Worm (Caenorhabditis elegans): ENCODE measurements around the gene C05G5.3.

Gene C05G5.3

ce11 chrX:14739466-14739865, 12.3 kb downstream of the C05G5.3 start:
- no peak for TF ChIP-seq unc-62 (GFP tag; optimal IDR thresholded peaks at IDR 0.05)

DNA sequence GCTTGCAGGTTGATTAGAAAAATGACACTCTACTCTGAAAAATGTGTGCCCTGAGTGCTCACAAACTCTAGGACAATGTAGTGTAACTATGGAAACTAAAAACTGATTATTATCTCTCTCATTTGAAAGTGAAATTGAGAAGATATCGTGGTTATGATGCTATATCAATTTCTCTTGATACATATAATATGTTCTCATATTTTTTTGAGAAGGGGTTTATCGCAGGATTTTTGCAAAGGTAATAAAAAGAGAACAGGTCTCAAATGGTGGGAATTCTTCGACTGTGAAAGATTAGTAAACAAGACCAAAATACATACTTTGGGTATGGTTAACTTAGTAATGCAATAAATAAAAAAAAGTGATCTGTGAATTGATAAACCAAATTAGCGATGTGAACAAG, 14.2 kb downstream of the C05G5.3 start:
- TF ChIP-seq unc-62 (GFP tag; optimal IDR thresholded peaks at IDR 0.05) = no peak

- no peak for TF ChIP-seq unc-62 (GFP tag; optimal IDR thresholded peaks at IDR 0.05)
These were observed 14.7 kb downstream of the C05G5.3 start for ce11 chrX:14736955-14737621.

DNA sequence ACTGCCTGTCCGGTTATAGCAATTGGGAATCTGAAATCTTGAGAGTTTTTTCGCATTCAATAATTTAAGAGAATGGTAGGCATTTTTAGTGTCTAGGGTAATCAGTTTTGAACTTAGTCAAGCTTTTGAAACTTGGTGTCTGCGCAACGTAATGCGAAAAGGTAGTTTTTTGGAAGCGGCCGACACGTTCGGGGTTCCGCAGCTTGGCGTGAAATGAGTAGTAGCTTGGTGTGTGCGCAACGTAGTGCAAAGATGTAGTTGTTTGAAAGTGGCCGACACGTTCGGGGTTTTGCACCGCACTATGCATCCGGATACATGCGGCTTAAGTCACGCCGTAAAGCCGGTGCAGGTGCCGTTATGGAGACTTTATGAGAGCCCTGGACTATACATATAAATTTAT, 15.6 kb downstream of the C05G5.3 start:
- TF ChIP-seq unc-62 (GFP tag; optimal IDR thresholded peaks at IDR 0.05) = no peak

DNA sequence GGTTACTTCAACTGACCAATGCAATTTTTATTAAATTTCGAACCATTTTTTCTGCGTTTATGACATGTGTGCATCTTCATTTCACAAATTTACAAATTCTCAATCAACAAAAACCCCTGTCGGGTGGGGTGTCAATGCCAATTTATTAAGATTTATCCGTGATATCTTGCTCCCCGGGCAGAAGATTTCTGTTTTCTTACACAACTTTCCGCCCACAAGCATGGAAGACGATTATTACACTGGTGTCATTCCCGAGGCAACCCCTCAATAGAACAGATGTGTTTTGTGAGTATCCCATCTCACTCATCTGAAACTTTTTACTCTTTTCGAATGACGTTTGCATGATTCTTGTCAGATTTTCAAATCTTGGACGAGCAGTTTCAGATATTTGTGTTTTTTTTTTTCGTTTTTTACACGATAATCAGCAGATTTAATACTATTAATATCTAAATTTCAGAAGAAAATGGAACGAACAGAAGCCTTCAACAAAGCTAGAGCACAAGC, 19.9 kb downstream of the C05G5.3 start, which contains the start of gene F33C8.4:
F33C8.4 (plus strand) TSS at position 454 of the 504 bp plus-strand sequence.
- no peak for TF ChIP-seq unc-62 (GFP tag; optimal IDR thresholded peaks at IDR 0.05)

DNA sequence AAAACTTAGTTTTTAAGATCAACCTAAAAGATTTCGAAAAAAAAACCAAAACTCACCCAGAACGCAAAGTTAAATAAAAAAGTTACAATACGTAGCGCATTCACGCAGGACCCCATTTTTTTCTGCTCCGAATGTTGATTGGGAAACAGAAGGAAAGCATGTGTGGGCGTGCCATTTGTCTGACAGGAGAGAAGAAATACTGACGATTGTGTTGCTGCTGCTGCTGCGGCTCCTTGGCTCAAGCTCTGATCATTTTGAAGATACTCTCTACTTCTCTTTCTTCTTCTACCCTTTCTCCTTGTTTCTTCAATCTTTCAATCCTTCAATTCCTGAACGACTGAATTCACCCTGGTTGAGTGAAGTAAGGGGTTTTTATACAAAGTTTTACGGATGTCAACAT, 22.5 kb downstream of the C05G5.3 start, which contains the start of gene tsp-8:
tsp-8 (minus strand) TSS at position 185 of the 400 bp plus-strand sequence.
- no peak for TF ChIP-seq unc-62 (GFP tag; optimal IDR thresholded peaks at IDR 0.05)

DNA sequence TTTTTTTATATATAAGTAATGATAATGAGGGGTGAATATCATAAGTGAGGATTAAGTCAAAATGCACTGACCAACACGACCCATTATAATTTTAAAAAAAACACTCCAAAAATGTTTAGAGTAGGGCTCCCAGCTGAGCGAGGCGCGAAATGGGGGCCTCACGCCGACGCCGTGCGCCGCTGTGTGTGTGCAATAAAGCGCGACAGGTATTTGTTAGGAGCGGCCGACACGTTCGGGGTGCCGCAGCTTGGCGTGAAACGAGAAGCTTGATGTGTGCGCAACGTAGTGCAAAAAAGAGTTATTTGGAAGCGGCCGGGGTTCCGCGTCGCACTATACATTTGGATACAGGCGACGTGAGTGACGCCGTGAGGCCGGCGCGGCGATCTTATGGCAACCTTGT, 26.9 kb downstream of the C05G5.3 start:
- TF ChIP-seq unc-62 (GFP tag; optimal IDR thresholded peaks at IDR 0.05) = no peak

DNA sequence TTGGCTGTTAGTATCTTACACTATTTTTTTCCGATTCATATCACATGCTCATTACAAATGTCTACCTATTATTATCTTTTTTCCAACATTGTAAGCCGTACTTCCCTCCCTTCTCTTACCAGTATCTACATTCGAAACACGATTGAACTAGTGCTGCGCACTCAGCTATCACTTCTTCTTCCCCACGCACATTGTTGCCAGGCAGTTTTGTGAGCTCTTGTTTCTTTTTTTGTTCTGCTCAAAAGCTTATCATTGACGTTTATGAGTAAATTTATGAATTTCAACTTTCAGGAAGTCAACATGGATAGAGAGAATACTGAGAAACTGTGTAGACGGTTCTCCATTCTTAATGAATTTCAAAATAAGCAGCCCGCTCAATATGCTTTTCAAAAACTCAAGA, 30.7 kb downstream of the C05G5.3 start, which contains the start of gene F33C8.2:
F33C8.2 (plus strand) TSS at position 301 of the 400 bp plus-strand sequence.
- no peak for TF ChIP-seq unc-62 (GFP tag; optimal IDR thresholded peaks at IDR 0.05)

DNA sequence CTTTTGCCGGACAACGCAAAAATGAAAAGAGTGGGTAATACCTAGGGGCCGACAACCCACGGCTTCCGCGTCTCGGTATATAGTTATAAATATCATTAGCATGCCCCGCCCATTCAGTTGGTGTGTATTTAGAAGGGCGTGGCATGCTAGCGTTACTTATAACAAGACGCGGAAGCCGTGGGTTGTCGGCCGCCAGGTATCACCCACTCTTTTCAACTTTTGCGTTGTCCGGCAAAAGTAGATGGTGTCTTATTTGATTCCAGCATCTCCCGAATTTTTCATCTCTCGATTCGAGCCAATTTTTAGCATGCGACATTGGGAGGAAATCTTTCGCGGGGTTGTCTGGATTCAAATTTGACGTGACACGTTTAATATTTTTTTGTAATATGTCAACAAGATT, 34.0 kb downstream of the C05G5.3 start:
- no peak for TF ChIP-seq unc-62 (GFP tag; optimal IDR thresholded peaks at IDR 0.05)

ce11 chrX:14715459-14715858, 36.4 kb downstream of the C05G5.3 start:
- no peak for TF ChIP-seq unc-62 (GFP tag; optimal IDR thresholded peaks at IDR 0.05)

ce11 chrX:14711168-14711629, 40.6 kb downstream of the C05G5.3 start, which contains the start of gene atrn-1:
Gene atrn-1 (plus strand): TSS chrX:14711579.
- TF ChIP-seq unc-62 (GFP tag; optimal IDR thresholded peaks at IDR 0.05) = no peak

DNA sequence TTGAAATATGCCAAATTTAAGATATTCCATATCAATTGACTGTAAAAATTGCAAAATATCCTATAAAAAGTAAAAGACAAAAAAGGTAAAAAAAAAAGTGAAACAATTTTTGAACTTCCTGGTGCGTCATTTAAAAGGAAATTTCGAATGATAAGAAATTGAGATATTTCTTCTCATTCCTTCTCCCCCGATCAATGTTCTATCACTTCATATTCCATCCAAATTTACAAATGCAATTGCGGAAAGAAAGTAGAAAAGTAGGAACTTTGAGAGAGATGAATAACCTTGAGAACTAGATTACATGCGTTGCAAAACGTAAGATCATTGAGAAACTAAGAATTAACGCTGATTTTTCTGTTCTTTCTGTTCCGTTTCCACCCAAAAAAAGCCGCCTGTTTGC, 42.2 kb downstream of the C05G5.3 start:
- no peak for TF ChIP-seq unc-62 (GFP tag; optimal IDR thresholded peaks at IDR 0.05)

DNA sequence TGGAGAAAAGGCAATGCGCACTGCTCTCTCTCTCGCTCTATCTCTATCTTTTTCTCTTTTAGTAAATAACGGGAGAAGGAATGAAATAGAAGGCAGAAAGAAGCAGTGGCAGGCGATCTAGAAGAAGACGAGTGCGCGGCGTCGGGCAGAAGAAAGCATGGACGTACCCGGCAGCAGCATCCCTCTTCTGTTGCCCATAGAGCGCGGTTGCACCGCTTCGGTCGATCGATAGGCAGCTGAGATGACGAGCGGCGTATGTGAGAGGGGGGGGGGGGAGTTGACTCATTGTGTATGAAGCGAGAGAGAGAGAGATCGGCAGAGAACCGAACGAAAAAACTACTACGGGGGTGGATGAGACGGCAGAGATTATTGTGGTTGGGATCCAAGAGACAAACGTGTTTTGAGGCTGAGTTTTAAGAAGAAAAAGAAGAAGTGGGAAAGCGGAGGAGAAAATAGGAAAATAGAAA, 43.6 kb downstream of the C05G5.3 start:
- no peak for TF ChIP-seq unc-62 (GFP tag; optimal IDR thresholded peaks at IDR 0.05)

DNA sequence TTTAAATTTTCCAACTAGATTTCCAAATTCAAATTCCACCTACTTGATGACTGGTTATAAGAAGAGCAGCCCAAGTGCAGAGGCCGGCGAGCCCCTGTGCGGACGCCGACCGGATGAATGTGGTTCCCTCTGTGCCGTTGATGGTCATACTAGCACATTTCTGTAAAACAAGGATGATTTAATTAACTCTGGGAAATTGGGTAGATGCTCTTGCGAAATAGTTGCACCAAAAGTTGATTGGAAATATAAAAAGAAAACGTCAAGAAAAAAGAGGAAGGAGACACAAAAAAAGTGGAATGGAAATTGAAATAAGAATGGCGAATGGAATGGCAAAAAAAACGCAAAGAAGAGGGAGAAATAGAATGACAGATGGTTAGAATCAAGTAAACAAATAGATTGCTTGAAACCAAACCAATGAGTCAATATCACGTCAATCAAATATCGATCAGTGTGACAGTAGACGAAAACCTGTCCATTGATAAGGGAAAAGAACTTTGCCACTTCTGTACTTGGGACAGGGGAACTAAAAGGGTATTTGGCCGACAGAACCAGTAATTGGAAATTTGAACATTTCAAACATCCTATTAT, 45.0 kb downstream of the C05G5.3 start, which contains the start of gene tmem-184:
tmem-184 (minus strand) TSS at position 164 of the 588 bp plus-strand sequence.
- TF ChIP-seq unc-62 (GFP tag; optimal IDR thresholded peaks at IDR 0.05) = no peak

DNA sequence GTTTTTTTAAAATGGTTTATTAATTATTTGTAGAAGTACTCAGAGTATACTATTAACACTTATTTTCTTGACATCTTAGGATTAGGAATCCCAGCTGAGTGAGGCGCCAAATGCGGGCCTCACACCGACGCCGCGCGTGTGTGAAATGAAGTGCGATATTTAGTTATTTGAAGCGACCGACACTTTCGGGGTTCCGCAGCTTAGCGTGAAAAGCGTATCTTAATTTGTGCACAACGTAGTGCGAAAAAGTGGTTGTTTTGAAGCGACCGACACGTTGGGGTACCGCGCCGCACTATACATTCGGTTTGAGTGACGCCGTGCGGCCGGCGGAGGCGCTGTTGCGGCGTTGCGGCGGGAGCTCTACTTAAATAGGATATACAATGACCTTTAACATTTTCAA, 46.9 kb downstream of the C05G5.3 start:
- no peak for TF ChIP-seq unc-62 (GFP tag; optimal IDR thresholded peaks at IDR 0.05)

DNA sequence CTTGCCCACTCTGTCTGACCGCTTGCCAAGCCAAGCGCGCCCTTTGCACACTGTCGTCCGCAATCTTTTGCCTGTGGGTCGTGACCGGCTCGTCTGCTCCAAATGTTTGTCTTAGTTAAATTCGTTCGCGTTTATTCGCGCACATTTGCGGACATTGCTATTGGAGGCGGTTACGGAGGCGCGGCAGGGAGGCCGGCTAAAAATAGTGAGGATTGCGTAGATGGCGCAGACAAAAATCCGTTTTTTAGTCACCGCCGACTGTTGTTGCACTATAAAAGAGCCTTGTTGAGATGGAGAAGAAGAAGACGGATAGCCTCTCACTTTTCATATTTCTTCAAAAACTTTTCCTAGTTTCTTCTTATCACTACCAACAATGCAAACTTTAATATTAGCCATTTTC, 50.3 kb downstream of the C05G5.3 start, which contains the start of gene F40E10.5:
F40E10.5 (plus strand) TSS at position 301 of the 400 bp plus-strand sequence.
- no peak for TF ChIP-seq unc-62 (GFP tag; optimal IDR thresholded peaks at IDR 0.05)

All from whole organism, dauer.